Worm (Caenorhabditis elegans) whole organism, late embryonic: ENCODE results near the gene nhr-17.

Source experiments
- C08G9.2 ChIP-seq: sonication (generic microtip); optimal IDR thresholded peaks from 2 replicates; lab custom pipeline; 2016; ENCODE audit warnings: mild to moderate bottlenecking, missing genetic modification characterization, moderate library complexity, missing compliant biosample characterization
- C38D4.7 ChIP-seq: fragments of 200-800 bp; sonication (Bioruptor generic); optimal IDR thresholded peaks from 2 replicates; lab custom pipeline; 2018; ENCODE audit warnings: mild to moderate bottlenecking, missing genetic modification characterization, moderate library complexity, missing compliant biosample characterization
- K09A11.1 ChIP-seq: sonication (generic microtip); optimal IDR thresholded peaks from 2 replicates; lab custom pipeline; 2017; ENCODE audit warnings: antibody characterized with exemption, mild to moderate bottlenecking, missing genetic modification characterization, missing compliant biosample characterization; ENCODE audit not compliant: insufficient read depth
- T23F11.4 ChIP-seq: fragments of 200-800 bp; sonication (Bioruptor generic); optimal IDR thresholded peaks from 2 replicates; lab custom pipeline; 2018; ENCODE audit warnings: mild to moderate bottlenecking, missing genetic modification characterization, missing compliant biosample characterization
- ama-1 ChIP-seq: fragments of 150-350 bp; optimal IDR thresholded peaks from 2 replicates; lab custom pipeline; 2014
- ceh-18 ChIP-seq: sonication (generic microtip); optimal IDR thresholded peaks from 2 replicates; lab custom pipeline; 2016; ENCODE audit warnings: missing genetic modification characterization, missing compliant biosample characterization
- ceh-19 ChIP-seq: fragments of 200-800 bp; sonication (Bioruptor generic); optimal IDR thresholded peaks from 2 replicates; lab custom pipeline; 2018; ENCODE audit warnings: mild to moderate bottlenecking, missing genetic modification characterization, missing compliant biosample characterization
- ceh-22 ChIP-seq: sonication (generic microtip); optimal IDR thresholded peaks from 2 replicates; lab custom pipeline; 2017; ENCODE audit warnings: missing biosample characterization, missing genetic modification characterization
- ceh-24 ChIP-seq: sonication (generic microtip); optimal IDR thresholded peaks from 2 replicates; lab custom pipeline; 2016; ENCODE audit warnings: mild to moderate bottlenecking, missing genetic modification characterization, missing compliant biosample characterization
- ceh-30 ChIP-seq: fragments of 150-350 bp; optimal IDR thresholded peaks from 2 replicates; lab custom pipeline; 2014; ENCODE audit warnings: missing biosample characterization, missing genetic modification characterization
- ceh-31 ChIP-seq: sonication (generic microtip); optimal IDR thresholded peaks from 2 replicates; lab custom pipeline; 2016; ENCODE audit warnings: missing genetic modification characterization, missing compliant biosample characterization
- ceh-34 ChIP-seq: sonication (generic microtip); optimal IDR thresholded peaks from 2 replicates; lab custom pipeline; 2016; ENCODE audit warnings: mild to moderate bottlenecking, missing genetic modification characterization, missing compliant biosample characterization
- ceh-45 ChIP-seq: fragments of 200-800 bp; sonication (Bioruptor generic); IDR thresholded peaks from 2 replicates; pipeline ENCODE4 v1.3.6; 2022; ENCODE audit warnings: missing genetic modification reagents, missing genetic modification characterization, missing compliant biosample characterization
- elt-2 ChIP-seq: sonication (generic microtip); optimal IDR thresholded peaks from 2 replicates; lab custom pipeline; 2016; ENCODE audit warnings: missing genetic modification reagents, missing genetic modification characterization, missing compliant biosample characterization
- gmeb-2 ChIP-seq: sonication (generic microtip); optimal IDR thresholded peaks from 2 replicates; lab custom pipeline; 2016; ENCODE audit warnings: missing genetic modification characterization, inconsistent platforms, missing compliant biosample characterization
- hlh-30 ChIP-seq: sonication (generic microtip); optimal IDR thresholded peaks from 2 replicates; lab custom pipeline; 2017; ENCODE audit warnings: antibody characterized with exemption, missing genetic modification characterization, missing compliant biosample characterization; ENCODE audit not compliant: insufficient read depth
- lim-6 ChIP-seq: sonication (generic microtip); optimal IDR thresholded peaks from 2 replicates; lab custom pipeline; 2016; ENCODE audit warnings: missing genetic modification characterization, missing compliant biosample characterization
- madf-2 ChIP-seq: sonication (generic microtip); optimal IDR thresholded peaks from 2 replicates; lab custom pipeline; 2017; ENCODE audit warnings: missing genetic modification characterization, missing compliant biosample characterization
- mec-3 ChIP-seq: sonication (generic microtip); optimal IDR thresholded peaks from 2 replicates; lab custom pipeline; 2016; ENCODE audit warnings: borderline replicate concordance, missing genetic modification characterization, missing compliant biosample characterization
- nfya-1 ChIP-seq: sonication (generic microtip); optimal IDR thresholded peaks from 2 replicates; lab custom pipeline; 2017; ENCODE audit warnings: missing genetic modification characterization, mild to moderate bottlenecking, missing compliant biosample characterization, antibody characterized with exemption, moderate library complexity
- nhr-11 ChIP-seq: fragments of 150-350 bp; optimal IDR thresholded peaks from 2 replicates; lab custom pipeline; 2014; ENCODE audit warnings: missing biosample characterization, missing genetic modification characterization
- npax-4 ChIP-seq: sonication (generic microtip); optimal IDR thresholded peaks from 2 replicates; lab custom pipeline; 2016; ENCODE audit warnings: missing genetic modification characterization, missing compliant biosample characterization
- pag-3 ChIP-seq: sonication (generic microtip); optimal IDR thresholded peaks from 2 replicates; lab custom pipeline; 2016; ENCODE audit warnings: missing compliant biosample characterization, missing genetic modification characterization, borderline replicate concordance
- pat-9 ChIP-seq: fragments of 200-800 bp; sonication (Bioruptor generic); optimal IDR thresholded peaks from 2 replicates; lab custom pipeline; 2018; ENCODE audit warnings: mild to moderate bottlenecking, missing genetic modification characterization, moderate library complexity, missing compliant biosample characterization
- pax-1 ChIP-seq: fragments of 150-350 bp; optimal IDR thresholded peaks from 2 replicates; lab custom pipeline; 2014; ENCODE audit warnings: missing biosample characterization, missing genetic modification characterization
- pha-4 ChIP-seq: fragments of 150-350 bp; optimal IDR thresholded peaks from 2 replicates; lab custom pipeline; 2018; ENCODE audit warnings: missing biosample characterization, missing genetic modification reagents, missing genetic modification characterization
- pqm-1 ChIP-seq: sonication (generic microtip); optimal IDR thresholded peaks from 2 replicates; lab custom pipeline; 2016; ENCODE audit warnings: missing genetic modification characterization, missing compliant biosample characterization
- ref-2 ChIP-seq: sonication (generic microtip); optimal IDR thresholded peaks from 2 replicates; lab custom pipeline; 2016; ENCODE audit warnings: missing genetic modification characterization, missing compliant biosample characterization
- sdc-2 ChIP-seq: sonication (generic microtip); optimal IDR thresholded peaks from 2 replicates; lab custom pipeline; 2016; ENCODE audit warnings: missing genotype, missing genetic modification characterization, missing compliant biosample characterization
- sox-4 ChIP-seq: sonication (generic microtip); optimal IDR thresholded peaks from 2 replicates; lab custom pipeline; 2017; ENCODE audit warnings: mild to moderate bottlenecking, missing genetic modification characterization, inconsistent platforms, missing compliant biosample characterization
- syd-9 ChIP-seq: sonication (generic microtip); optimal IDR thresholded peaks from 2 replicates; lab custom pipeline; 2016; ENCODE audit warnings: mild to moderate bottlenecking, missing genetic modification characterization, moderate library complexity, missing compliant biosample characterization
- tbx-7 ChIP-seq: sonication (generic microtip); optimal IDR thresholded peaks from 2 replicates; lab custom pipeline; 2016; ENCODE audit warnings: missing genotype, missing genetic modification characterization, missing compliant biosample characterization
- unc-3 ChIP-seq, 2 experiments: fragments of 200-800 bp in 1 of 2; sonication (Bioruptor generic) in 1 of 2; sonication (generic microtip) in 1 of 2; conservative IDR thresholded peaks in 1 of 2; optimal IDR thresholded peaks in 1 of 2; 2 replicates each; pipeline versions ENCODE4 v1.3.6 to Lab custom; 2016 to 2022; ENCODE audit warnings: missing compliant biosample characterization in 2 of 2, missing genetic modification characterization in 2 of 2, missing genetic modification reagents in 1 of 2
- unc-42 ChIP-seq: sonication (generic microtip); optimal IDR thresholded peaks from 2 replicates; lab custom pipeline; 2016; ENCODE audit warnings: missing genotype, missing genetic modification characterization, missing compliant biosample characterization
- unc-55 ChIP-seq: sonication (generic microtip); optimal IDR thresholded peaks from 2 replicates; lab custom pipeline; 2017; ENCODE audit warnings: missing biosample characterization, missing genetic modification reagents, missing genetic modification characterization

The nhr-17 gene

DNA sequence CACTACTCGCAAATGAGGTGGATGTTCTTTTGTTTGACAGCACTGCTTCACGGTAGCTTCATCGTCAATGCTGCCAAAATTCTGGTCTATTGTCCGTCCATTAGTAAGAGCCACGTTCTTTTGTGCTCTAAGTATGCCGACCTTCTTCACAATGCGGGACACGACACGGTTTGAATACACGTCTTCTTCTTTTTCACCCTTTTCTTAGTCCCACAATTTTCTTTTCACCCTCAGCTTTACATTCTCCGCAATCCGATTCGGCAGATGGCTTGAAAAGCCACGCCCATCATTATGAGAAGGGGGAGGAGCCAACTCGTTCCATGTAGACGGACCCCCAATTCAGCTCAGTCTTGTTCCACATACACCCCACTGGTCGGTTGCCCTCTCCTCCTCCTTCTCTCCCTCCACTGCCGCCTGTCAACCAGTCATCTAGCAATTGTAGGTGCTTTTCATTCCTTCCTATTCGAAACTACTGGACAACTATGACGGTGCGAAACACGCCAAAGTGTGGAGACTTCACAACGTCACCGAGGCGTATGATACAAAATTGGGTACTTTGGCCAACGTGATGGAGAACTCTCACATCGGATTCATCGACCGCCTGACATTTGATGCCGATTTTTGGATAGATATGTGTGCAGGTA is 24.2 kb upstream of the nhr-17 start (continued):
- TF ChIP-seq ceh-19 (GFP tag; lab: Kevin White, UChicago) = no peak
- peak; percentile 21 for TF ChIP-seq sdc-2 (tag; lab: Kevin White, UChicago)
- peak; percentile 1 for TF ChIP-seq pat-9 (tag; lab: Kevin White, UChicago)
- TF ChIP-seq unc-3 (GFP tag; conservative IDR thresholded peaks at IDR 0.05; lab: Robert Waterston, UW) = no peak
- no peak for TF ChIP-seq unc-3 (tag; optimal IDR thresholded peaks at IDR 0.05; lab: Kevin White, UChicago)
- no peak for TF ChIP-seq tbx-7 (tag; lab: Kevin White, UChicago)
- TF ChIP-seq T23F11.4 = no peak
- TF ChIP-seq nfya-1 = peak; percentile 56
- TF ChIP-seq pha-4 (tag; lab: Kevin White, UChicago) = no peak
- TF ChIP-seq ref-2 = peak; percentile 55
- TF ChIP-seq ama-1 = peak; percentile 96
- TF ChIP-seq ceh-22 (tag; lab: Kevin White, UChicago) = no peak
- TF ChIP-seq ceh-18 (tag; lab: Kevin White, UChicago) = peak; percentile 6
- TF ChIP-seq pqm-1 = no peak
- peak; percentile 1 for TF ChIP-seq K09A11.1 (tag; lab: Kevin White, UChicago)
- TF ChIP-seq sox-4 = peak; percentile 55

DNA sequence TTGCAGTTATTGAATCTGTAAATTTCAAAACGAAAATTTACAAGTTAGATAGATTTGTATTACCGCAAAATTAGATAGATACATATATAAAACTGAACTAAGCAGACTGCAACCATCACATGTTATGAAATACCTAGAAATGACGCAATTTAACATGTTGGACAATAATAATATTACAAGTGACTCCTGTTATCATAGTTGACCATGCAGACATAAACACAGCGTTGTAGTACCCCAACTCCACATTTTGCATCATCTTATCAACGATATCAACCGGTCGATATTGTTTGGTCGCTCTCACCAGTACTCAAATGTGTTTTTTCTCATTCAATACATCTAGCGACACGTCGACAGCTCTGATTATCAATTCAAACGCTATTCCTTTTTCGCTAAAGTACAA is 23.7 kb upstream of the nhr-17 start, which contains the start of gene ugt-50:
Gene ugt-50, plus strand, starts transcription at position 268 of the 400 bp plus-strand sequence.
- TF ChIP-seq elt-2 (tag; lab: Kevin White, UChicago) (peak; percentile 82), madf-2 (tag; lab: Kevin White, UChicago) (no peak), lim-6 (no peak)

DNA sequence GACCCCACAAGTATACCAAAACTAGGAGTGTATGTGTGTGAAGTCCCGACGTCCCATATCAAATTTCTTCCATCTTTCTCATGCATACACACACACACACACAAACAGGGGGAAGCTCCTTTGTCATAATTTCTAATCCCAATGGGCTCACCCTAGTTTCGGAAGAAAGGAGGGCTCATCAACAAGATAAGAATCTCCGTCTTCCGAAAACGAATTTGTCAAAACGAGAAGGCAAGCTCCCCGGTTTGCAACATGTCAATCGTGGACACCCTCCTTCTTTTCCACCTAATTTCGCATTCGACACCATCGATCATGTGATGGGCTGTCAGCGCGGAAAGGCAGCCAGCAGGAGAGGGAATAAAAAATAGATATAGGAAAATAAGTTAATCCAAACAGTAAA is 22.7 kb upstream of the nhr-17 start:
- TF ChIP-seq nhr-11 (tag; lab: Kevin White, UChicago) = no peak
- TF ChIP-seq C08G9.2 (tag; lab: Kevin White, UChicago) = no peak
- TF ChIP-seq ceh-24 (tag; lab: Kevin White, UChicago) = no peak
- no peak for TF ChIP-seq gmeb-2 (tag; lab: Kevin White, UChicago)
- no peak for TF ChIP-seq npax-4 (tag; lab: Kevin White, UChicago)
- no peak for TF ChIP-seq pax-1 (tag; lab: Kevin White, UChicago)
- TF ChIP-seq syd-9 (tag; lab: Kevin White, UChicago) = no peak
- peak; percentile 54 for TF ChIP-seq ceh-34
- TF ChIP-seq ceh-45 (GFP tag; lab: Robert Waterston, UW) = no peak
- peak; percentile 59 for TF ChIP-seq hlh-30 (tag; lab: Kevin White, UChicago)
- TF ChIP-seq C38D4.7 (GFP tag; lab: Kevin White, UChicago) = no peak
- TF ChIP-seq lim-6 = no peak
- peak; percentile 93 for TF ChIP-seq unc-55 (GFP tag; lab: Kevin White, UChicago)
- no peak for TF ChIP-seq pat-9 (tag; lab: Kevin White, UChicago)
- TF ChIP-seq pag-3 (tag; lab: Kevin White, UChicago) = no peak
- TF ChIP-seq mec-3 = no peak
- TF ChIP-seq ceh-30 (tag; lab: Kevin White, UChicago) = no peak

DNA sequence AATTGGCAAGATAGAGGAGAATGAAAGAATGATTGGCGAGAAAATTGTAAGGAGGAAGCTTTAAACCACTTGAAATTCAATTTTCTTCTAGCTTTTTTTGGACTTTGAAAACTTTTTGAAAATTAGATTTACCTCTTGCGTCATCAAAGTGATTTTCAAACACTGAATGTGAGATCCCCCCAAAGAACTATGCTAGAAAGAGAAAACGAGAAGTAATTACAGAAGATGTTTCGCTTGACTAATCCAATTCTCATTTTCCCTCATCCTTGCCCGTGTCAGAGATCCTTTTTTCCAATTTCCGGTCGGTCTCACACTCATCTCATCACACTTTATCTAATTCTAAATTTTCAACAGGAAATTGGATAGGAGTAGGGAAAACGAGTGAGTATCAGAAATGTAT is 22.2 kb upstream of the nhr-17 start:
- no peak for TF ChIP-seq nfya-1
- TF ChIP-seq ceh-31 (tag; lab: Kevin White, UChicago) = peak; percentile 36
- peak; percentile 95 for TF ChIP-seq unc-42 (tag; lab: Kevin White, UChicago)
- TF ChIP-seq, all 69 proteins: peak for 2
